Worm (Caenorhabditis elegans): Measurements from ENCODE around the gene C13A2.6.

ce11 chrV:7288699-7289098, 19.2 kb downstream of the C13A2.6 start, which contains the start of gene C13A2.1:
- TF ChIP-seq ama-1 (optimal IDR thresholded peaks at IDR 0.05) (no peak), hnd-1 (tag; optimal IDR thresholded peaks at IDR 0.05) (no peak), pes-1 (GFP tag; IDR thresholded peaks at IDR 0.05) (no peak), ets-7 (tag; optimal IDR thresholded peaks at IDR 0.05) (no peak), F13C5.2 (tag; optimal IDR thresholded peaks at IDR 0.05) (no peak), flt-1 (GFP tag; IDR thresholded peaks at IDR 0.05) (no peak), tra-4 (tag; optimal IDR thresholded peaks at IDR 0.05) (no peak), ceh-36 (tag; optimal IDR thresholded peaks at IDR 0.05) (no peak), hmbx-1 (tag; optimal IDR thresholded peaks at IDR 0.05) (no peak), sea-1 (GFP tag; conservative IDR thresholded peaks at IDR 0.05) (no peak), tbx-37 (GFP tag; conservative IDR thresholded peaks at IDR 0.05) (no peak)
